Worm (Caenorhabditis elegans) whole organism, L1 larva: ENCODE measurements around the gene pab-2.

Source experiments
- elt-3 ChIP-seq, 6 experiments: fragments of 150-350 bp in 1 of 6; sonication (generic microtip); optimal IDR thresholded peaks; 2 replicates each; lab custom pipeline; 2017 to 2018; ENCODE audit warnings: missing biosample characterization in 6 of 6, missing genetic modification characterization in 6 of 6, inconsistent platforms in 1 of 6
- fkh-8 ChIP-seq: sonication (generic microtip); optimal IDR thresholded peaks from 2 replicates; lab custom pipeline; 2016; ENCODE audit warnings: mild to moderate bottlenecking, missing genetic modification characterization, missing compliant biosample characterization
- fos-1 ChIP-seq: fragments of 150-350 bp; optimal IDR thresholded peaks from 2 replicates; lab custom pipeline; 2014; ENCODE audit warnings: missing biosample characterization, missing genetic modification characterization
- hlh-17 ChIP-seq: fragments of 200-800 bp; sonication (Bioruptor generic); optimal IDR thresholded peaks from 2 replicates; lab custom pipeline; 2018; ENCODE audit warnings: missing genetic modification characterization, mild to moderate bottlenecking, missing compliant biosample characterization, moderate library complexity, borderline replicate concordance
- lsy-2 ChIP-seq, 2 experiments: fragments of 150-350 bp; optimal IDR thresholded peaks; 2 replicates each; lab custom pipeline; 2014; ENCODE audit warnings: missing biosample characterization in 2 of 2, missing genetic modification characterization in 2 of 2
- nhr-28 ChIP-seq: fragments of 150-350 bp; optimal IDR thresholded peaks from 2 replicates; lab custom pipeline; 2014; ENCODE audit warnings: missing biosample characterization, missing genetic modification characterization
- nhr-77 ChIP-seq: fragments of 150-350 bp; optimal IDR thresholded peaks from 2 replicates; lab custom pipeline; 2014; ENCODE audit warnings: missing biosample characterization, missing genetic modification characterization

DNA sequence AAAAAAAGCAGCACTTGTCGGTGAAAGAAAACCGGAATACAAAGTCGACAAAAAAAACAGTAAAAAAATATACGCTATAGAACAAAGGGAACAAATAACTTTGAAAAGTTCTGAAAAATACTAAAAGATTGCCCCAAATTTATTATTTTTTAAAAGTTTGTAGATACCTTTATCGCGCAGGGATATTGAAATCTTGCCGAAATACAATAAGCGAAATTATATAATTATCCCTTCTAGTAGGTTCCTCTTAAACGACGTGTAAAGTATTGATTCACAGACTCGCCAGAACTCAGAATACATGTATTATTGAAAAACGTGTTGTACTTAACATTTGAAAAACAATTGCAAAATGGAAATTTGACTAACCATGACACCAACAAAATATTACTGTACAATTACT, 12.8 kb downstream of the pab-2 start:
- TF ChIP-seq hlh-17 (GFP tag; lab: Kevin White, UChicago) = no peak
- peak; percentile 82 for TF ChIP-seq fkh-8 (tag; lab: Kevin White, UChicago)
- TF ChIP-seq nhr-77 (tag; lab: Kevin White, UChicago) = peak; percentile 87
- TF ChIP-seq elt-3 (tag; optimal IDR thresholded peaks at IDR 0.05; lab: Kevin White, UChicago) = peak in 3 of 6 experiments; percentile 13 to 95 (median 70)
- peak; percentile 88 for TF ChIP-seq lsy-2 (tag; optimal IDR thresholded peaks at IDR 0.05; lab: Kevin White, UChicago)
- no peak for TF ChIP-seq nhr-28 (tag; lab: Kevin White, UChicago)
- peak; percentile 93 for TF ChIP-seq fos-1 (tag; lab: Kevin White, UChicago)
